Fruit fly (Drosophila melanogaster): ENCODE results near the gene Rhp.

DNA sequence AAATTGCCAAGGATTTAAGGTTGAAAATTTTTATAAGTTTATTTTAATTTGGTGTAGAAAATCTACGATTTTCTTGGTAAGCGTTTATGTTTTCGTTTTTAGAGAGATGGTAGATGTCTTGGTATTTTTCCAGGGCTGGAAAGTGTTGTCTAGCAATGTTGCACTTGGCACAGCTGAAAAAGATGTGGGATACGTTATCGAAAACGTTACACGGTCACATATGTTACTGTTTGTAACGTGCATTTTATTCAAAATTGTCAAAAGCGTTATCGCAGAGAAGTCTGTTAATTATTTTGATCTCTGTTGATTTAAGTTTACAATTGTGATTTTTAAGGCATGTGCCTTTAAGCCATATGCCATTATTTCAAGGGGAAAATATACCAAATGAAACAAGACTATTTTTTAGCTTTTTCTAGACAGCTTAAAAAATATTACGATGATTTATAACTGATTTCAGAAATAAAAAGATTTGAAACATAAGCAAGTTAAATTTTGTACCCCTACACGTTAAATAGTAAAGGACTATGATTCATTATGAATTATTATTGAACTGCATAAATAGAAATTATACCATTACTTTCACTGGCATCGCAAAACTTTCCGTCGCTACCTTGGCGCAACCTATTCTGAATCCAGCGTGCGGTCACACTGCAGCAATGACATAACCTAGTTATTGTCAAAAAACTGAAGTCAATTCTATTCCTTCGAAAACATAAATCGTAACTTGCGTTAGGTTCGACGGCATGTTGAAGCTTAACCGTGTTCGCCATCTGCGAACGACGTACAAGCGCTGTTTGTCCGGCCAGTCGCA, 3.1 kb upstream of the Rhp start, which contains the start of the genes Paf-AHalpha and mRpS30:
- TF ChIP-seq usp (GFP tag; optimal IDR thresholded peaks at IDR 0.05) (no peak), pan (optimal IDR thresholded peaks at IDR 0.05) (no peak)

All from whole organism.